Worm (Caenorhabditis elegans) whole organism, L4 larva: ENCODE data around the gene sth-1.

Source experiments
- F44E2.7 ChIP-seq: fragments of 200-800 bp; sonication (Bioruptor generic); IDR thresholded peaks from 2 replicates; pipeline ENCODE4 v2.1.2; 2022; ENCODE audit warnings: missing genetic modification characterization, missing compliant biosample characterization
- aha-1 ChIP-seq: fragments of 150-350 bp; peaks from one replicate; lab custom pipeline; 2014; ENCODE audit warnings: missing biosample characterization, missing genetic modification characterization
- ama-1 ChIP-seq: fragments of 150-350 bp; optimal IDR thresholded peaks from 2 replicates; lab custom pipeline; 2014; ENCODE audit warnings: inconsistent platforms, mixed read lengths
- attf-4 ChIP-seq: sonication (generic microtip); optimal IDR thresholded peaks from 3 replicates; lab custom pipeline; 2017; ENCODE audit warnings: missing biosample characterization, missing genetic modification characterization
- ceh-32 ChIP-seq: sonication (generic microtip); optimal IDR thresholded peaks from 2 replicates; lab custom pipeline; 2016; ENCODE audit warnings: mild to moderate bottlenecking, missing genetic modification characterization, missing compliant biosample characterization; ENCODE audit not compliant: poor library complexity
- ceh-82 ChIP-seq: sonication (generic microtip); optimal IDR thresholded peaks from 2 replicates; lab custom pipeline; 2017; ENCODE audit warnings: missing biosample characterization, missing genetic modification characterization
- ces-1 ChIP-seq: fragments of 150-350 bp; sonication (generic microtip); optimal IDR thresholded peaks from 4 replicates; lab custom pipeline; 2014; ENCODE audit warnings: missing biosample characterization, missing genetic modification reagents, missing genetic modification characterization
- cey-2 ChIP-seq: sonication (generic microtip); optimal IDR thresholded peaks from 3 replicates; lab custom pipeline; 2017; ENCODE audit warnings: missing genetic modification characterization, mild to moderate bottlenecking, missing compliant biosample characterization, antibody characterized with exemption, borderline replicate concordance; ENCODE audit not compliant: insufficient read depth
- daf-16 ChIP-seq, 3 experiments: sonication (generic microtip); optimal IDR thresholded peaks; 2 replicates each; lab custom pipeline; 2016 to 2017; ENCODE audit warnings: missing genetic modification characterization in 3 of 3, missing genetic modification reagents in 3 of 3, mild to moderate bottlenecking in 2 of 3, missing compliant biosample characterization in 2 of 3, missing biosample characterization in 1 of 3, moderate library complexity in 1 of 3
- daf-8 ChIP-seq: fragments of 200-800 bp; sonication (Bioruptor generic); IDR thresholded peaks from 2 replicates; pipeline ENCODE4 v1.3.6; 2022; ENCODE audit warnings: missing genetic modification characterization, missing compliant biosample characterization
- dmd-8 ChIP-seq: fragments of 200-800 bp; sonication (Bioruptor generic); IDR thresholded peaks from 2 replicates; pipeline ENCODE4 v1.3.6; 2022; ENCODE audit warnings: missing genetic modification characterization, missing compliant biosample characterization
- dmd-9 ChIP-seq: fragments of 200-800 bp; sonication (Bioruptor generic); IDR thresholded peaks from 2 replicates; pipeline ENCODE4 v1.3.6; 2022; ENCODE audit warnings: missing genetic modification reagents, missing genetic modification characterization, missing compliant biosample characterization
- dpl-1 ChIP-seq: fragments of 150-350 bp; optimal IDR thresholded peaks from 2 replicates; lab custom pipeline; 2014; ENCODE audit warnings: missing biosample characterization, missing genetic modification reagents, missing genetic modification characterization
- egl-27 ChIP-seq: sonication (generic microtip); optimal IDR thresholded peaks from 3 replicates; lab custom pipeline; 2017; ENCODE audit warnings: missing biosample characterization, missing genetic modification reagents, missing genetic modification characterization
- fkh-10 ChIP-seq: fragments of 150-350 bp; optimal IDR thresholded peaks from 2 replicates; lab custom pipeline; 2014; ENCODE audit warnings: missing biosample characterization, missing genetic modification reagents, missing genetic modification characterization
- fos-1 ChIP-seq: fragments of 150-350 bp; optimal IDR thresholded peaks from 2 replicates; lab custom pipeline; 2014; ENCODE audit warnings: missing biosample characterization, missing genetic modification characterization
- hif-1 ChIP-seq, 2 experiments: sonication (generic microtip); optimal IDR thresholded peaks; 2 replicates each; lab custom pipeline; 2016 to 2017; ENCODE audit warnings: missing compliant biosample characterization in 2 of 2, missing genetic modification characterization in 2 of 2, missing genetic modification reagents in 2 of 2, missing genotype in 2 of 2, mild to moderate bottlenecking in 1 of 2
- lin-29 ChIP-seq: fragments of 200-800 bp; sonication (Bioruptor generic); IDR thresholded peaks from 2 replicates; pipeline ENCODE4 v1.3.6; 2022; ENCODE audit warnings: missing genetic modification reagents, missing genetic modification characterization, missing compliant biosample characterization
- lin-39 ChIP-seq: fragments of 150-350 bp; optimal IDR thresholded peaks from 2 replicates; lab custom pipeline; 2014; ENCODE audit warnings: missing biosample characterization, missing genetic modification reagents, missing genetic modification characterization
- lir-3 ChIP-seq: sonication (generic microtip); optimal IDR thresholded peaks from 2 replicates; lab custom pipeline; 2016; ENCODE audit warnings: mild to moderate bottlenecking, missing genetic modification characterization, missing compliant biosample characterization
- madf-5 ChIP-seq, 2 experiments: fragments of 200-800 bp; sonication (Bioruptor generic); IDR thresholded peaks; 2 replicates each; pipeline ENCODE4 v1.3.6; 2022; ENCODE audit warnings: missing compliant biosample characterization in 2 of 2, missing genetic modification characterization in 2 of 2
- mdl-1 ChIP-seq, 2 experiments: fragments of 150-350 bp in 1 of 2; sonication (generic microtip) in 1 of 2; optimal IDR thresholded peaks; 2 replicates each; lab custom pipeline; 2014 to 2017; ENCODE audit warnings: missing biosample characterization in 2 of 2, missing genetic modification characterization in 2 of 2
- mep-1 ChIP-seq: fragments of 150-350 bp; sonication (generic microtip); optimal IDR thresholded peaks from 3 replicates; lab custom pipeline; 2014; ENCODE audit warnings: missing biosample characterization, missing genetic modification characterization
- mes-2 ChIP-seq: sonication (generic microtip); optimal IDR thresholded peaks from 2 replicates; lab custom pipeline; 2016; ENCODE audit warnings: missing genotype, mild to moderate bottlenecking, missing genetic modification characterization, missing compliant biosample characterization; ENCODE audit not compliant: poor library complexity, severe bottlenecking
- nhr-111 ChIP-seq: fragments of 200-800 bp; sonication (Bioruptor generic); optimal IDR thresholded peaks from 2 replicates; lab custom pipeline; 2018; ENCODE audit warnings: mild to moderate bottlenecking, missing genetic modification characterization, missing compliant biosample characterization
- nhr-41 ChIP-seq: fragments of 200-800 bp; sonication (Bioruptor generic); IDR thresholded peaks from 2 replicates; pipeline ENCODE4 v1.3.6; 2022; ENCODE audit warnings: missing genetic modification reagents, missing genetic modification characterization, missing compliant biosample characterization
- php-3 ChIP-seq: fragments of 200-800 bp; sonication (Bioruptor generic); IDR thresholded peaks from 2 replicates; pipeline ENCODE4 v1.3.6; 2022; ENCODE audit warnings: missing genetic modification reagents, missing genetic modification characterization, missing compliant biosample characterization
- saeg-2 ChIP-seq: fragments of 200-800 bp; sonication (Bioruptor generic); IDR thresholded peaks from 2 replicates; pipeline ENCODE4 v1.3.6; 2022; ENCODE audit warnings: missing genetic modification reagents, missing genetic modification characterization, missing compliant biosample characterization
- sdz-12 ChIP-seq: fragments of 200-800 bp; sonication (Bioruptor generic); optimal IDR thresholded peaks from 2 replicates; lab custom pipeline; 2018; ENCODE audit warnings: mild to moderate bottlenecking, missing genetic modification characterization, missing compliant biosample characterization
- set-16 ChIP-seq: fragments of 200-800 bp; sonication (Bioruptor generic); IDR thresholded peaks from 2 replicates; pipeline ENCODE4 v1.3.6; 2022; ENCODE audit warnings: missing genetic modification reagents, missing genetic modification characterization, missing compliant biosample characterization
- skn-1 ChIP-seq: fragments of 150-350 bp; optimal IDR thresholded peaks from 2 replicates; lab custom pipeline; 2014; ENCODE audit warnings: missing biosample characterization, missing genetic modification characterization
- snpc-4 ChIP-seq: fragments of 150-350 bp; optimal IDR thresholded peaks from 2 replicates; lab custom pipeline; 2014; ENCODE audit warnings: missing biosample characterization, missing genetic modification characterization
- unc-130 ChIP-seq: sonication (generic microtip); optimal IDR thresholded peaks from 2 replicates; lab custom pipeline; 2016; ENCODE audit warnings: missing genetic modification reagents, missing genetic modification characterization, missing compliant biosample characterization
- unc-39 ChIP-seq: sonication (generic microtip); optimal IDR thresholded peaks from 2 replicates; lab custom pipeline; 2017; ENCODE audit warnings: missing biosample characterization, missing genetic modification characterization
- unc-62 ChIP-seq, 3 experiments: fragments of 150-350 bp in 1 of 3; sonication (generic microtip); optimal IDR thresholded peaks in 2 of 3; peaks in 1 of 3; 1 replicate in 1 of 3; 2 replicates in 2 of 3; lab custom pipeline; 2014 to 2017; ENCODE audit warnings: missing biosample characterization in 3 of 3, missing genetic modification characterization in 3 of 3, missing genetic modification reagents in 3 of 3, missing genotype in 1 of 3
- zag-1 ChIP-seq: fragments of 150-350 bp; optimal IDR thresholded peaks from 2 replicates; lab custom pipeline; 2014; ENCODE audit warnings: missing biosample characterization, missing genetic modification characterization
- zfp-3 ChIP-seq: fragments of 200-800 bp; sonication (Bioruptor generic); conservative IDR thresholded peaks from 2 replicates; pipeline ENCODE4 v1.3.6; 2022; ENCODE audit warnings: missing genetic modification reagents, missing genetic modification characterization, missing compliant biosample characterization
- zip-11 ChIP-seq: fragments of 200-800 bp; sonication (Bioruptor generic); IDR thresholded peaks from 2 replicates; pipeline ENCODE4 v1.3.6; 2022; ENCODE audit warnings: missing genetic modification characterization, missing compliant biosample characterization

sth-1 gene

ce11 chrV:8090595-8090994 is 38.6 kb downstream of the sth-1 start, which contains the start of gene str-130 (continued):
- no peak for TF ChIP-seq fos-1 (tag; lab: Kevin White, UChicago)
- TF ChIP-seq mdl-1 (tag; optimal IDR thresholded peaks at IDR 0.05; lab: Kevin White, UChicago), result no peak
- TF ChIP-seq dmd-8, result no peak
- TF ChIP-seq, all 104 proteins: peak for 0

- peak; percentile 31 for TF ChIP-seq aha-1 (tag; lab: Kevin White, UChicago)
- TF ChIP-seq unc-62 (GFP tag; optimal IDR thresholded peaks at IDR 0.05 in 1 of 2; lab: Kevin White, UChicago), result no peak
- TF ChIP-seq unc-62 (tag; optimal IDR thresholded peaks at IDR 0.05; lab: Kevin White, UChicago), result no peak
- TF ChIP-seq saeg-2 (GFP tag; lab: Robert Waterston, UW), result no peak
- TF ChIP-seq F44E2.7 (GFP tag; lab: Robert Waterston, UW), result no peak
- TF ChIP-seq, all 104 proteins: peak for 1
These were observed 40.4 kb downstream of the sth-1 start, which contains the start of gene str-129 for ce11 chrV:8092385-8092784. Gene str-129 (minus strand): TSS chrV:8092485.

- no peak for TF ChIP-seq attf-4 (tag; lab: Kevin White, UChicago)
- TF ChIP-seq nhr-111 (GFP tag; lab: Kevin White, UChicago), result no peak
- TF ChIP-seq ama-1 (lab: Kevin White, UChicago), result no peak
- no peak for TF ChIP-seq aha-1 (tag; lab: Kevin White, UChicago)
- no peak for TF ChIP-seq lin-29 (GFP tag; lab: Robert Waterston, UW)
- TF ChIP-seq mes-2 (tag; lab: Kevin White, UChicago), result no peak
- TF ChIP-seq, all 104 proteins: peak for 0
These were observed 43.4 kb downstream of the sth-1 start, which contains the start of gene str-146 for ce11 chrV:8095378-8095777. Gene str-146 (minus strand): TSS chrV:8095478.

- TF ChIP-seq ces-1 (GFP tag; lab: Kevin White, UChicago), result no peak
- no peak for TF ChIP-seq mes-2 (tag; lab: Kevin White, UChicago)
- TF ChIP-seq lir-3 (tag; lab: Kevin White, UChicago), result no peak
- no peak for TF ChIP-seq snpc-4 (tag; lab: Kevin White, UChicago)
- TF ChIP-seq unc-62 (GFP tag; optimal IDR thresholded peaks at IDR 0.05 in 1 of 2; lab: Kevin White, UChicago), result no peak
- no peak for TF ChIP-seq unc-62 (tag; optimal IDR thresholded peaks at IDR 0.05; lab: Kevin White, UChicago)
- no peak for TF ChIP-seq madf-5 (GFP tag; IDR thresholded peaks at IDR 0.05; lab: Robert Waterston, UW)
- TF ChIP-seq daf-8, result no peak
- no peak for TF ChIP-seq unc-130 (GFP tag; lab: Kevin White, UChicago)
- no peak for TF ChIP-seq daf-16 (GFP tag; optimal IDR thresholded peaks at IDR 0.05; lab: Kevin White, UChicago)
- TF ChIP-seq daf-16 (tag; optimal IDR thresholded peaks at IDR 0.05; lab: Kevin White, UChicago), result no peak
- TF ChIP-seq ceh-82 (tag; lab: Kevin White, UChicago), result no peak
- TF ChIP-seq attf-4 (tag; lab: Kevin White, UChicago), result no peak
- no peak for TF ChIP-seq zip-11 (GFP tag; lab: Robert Waterston, UW)
- TF ChIP-seq set-16 (GFP tag; lab: Robert Waterston, UW), result no peak
- TF ChIP-seq zfp-3 (GFP tag; lab: Robert Waterston, UW), result no peak
- no peak for TF ChIP-seq hif-1 (tag; optimal IDR thresholded peaks at IDR 0.05; lab: Kevin White, UChicago)
These were observed 46.3 kb downstream of the sth-1 start, which contains the start of gene str-145 for ce11 chrV:8098239-8098638. Gene str-145 (minus strand): TSS chrV:8098339.

DNA sequence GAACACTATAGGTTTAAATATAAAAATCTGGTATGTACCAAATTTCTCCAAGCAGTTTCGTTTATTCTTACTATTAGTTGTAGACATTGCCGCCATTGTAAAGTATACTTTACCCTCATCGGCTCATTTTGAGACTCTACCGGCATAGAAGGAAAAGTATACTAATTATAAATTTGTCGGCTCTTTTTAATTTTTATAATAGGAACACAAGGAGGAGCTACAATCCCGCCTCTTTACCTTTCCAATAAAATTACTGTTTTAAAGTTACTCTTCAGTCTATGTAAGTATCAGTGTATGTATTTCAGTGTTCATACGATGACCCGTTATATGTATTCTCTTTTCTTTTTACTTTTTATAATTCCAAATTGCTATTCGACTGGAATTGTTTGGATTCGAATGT is 47.4 kb downstream of the sth-1 start, which contains the start of gene sdz-23:
Gene sdz-23, plus strand, starts transcription at position 301 of the 400 bp plus-strand sequence.
- TF ChIP-seq zag-1 (tag; lab: Kevin White, UChicago) (no peak), sdz-12 (GFP tag; lab: Kevin White, UChicago) (no peak), mep-1 (tag; lab: Kevin White, UChicago) (no peak), zip-11 (GFP tag; lab: Robert Waterston, UW) (no peak), cey-2 (tag; lab: Kevin White, UChicago) (no peak), lin-39 (tag; lab: Kevin White, UChicago) (no peak), mes-2 (tag; lab: Kevin White, UChicago) (no peak), ceh-32 (no peak), skn-1 (tag; lab: Kevin White, UChicago) (no peak), egl-27 (tag; lab: Kevin White, UChicago) (no peak), php-3 (GFP tag; lab: Robert Waterston, UW) (no peak), unc-39 (tag; lab: Kevin White, UChicago) (no peak), dmd-9 (GFP tag; lab: Robert Waterston, UW) (no peak), nhr-41 (GFP tag; lab: Robert Waterston, UW) (no peak), dpl-1 (no peak), fkh-10 (GFP tag; lab: Kevin White, UChicago) (no peak)
